Fruit fly (Drosophila melanogaster): ENCODE results near the gene CG15535.

Gene CG15535

dm6 chr3R:30465775-30466494 lies 42.2 kb upstream of the CG15535 start, which contains the start of gene PH4alphaEFB (continued):
- TF ChIP-seq sc (optimal IDR thresholded peaks at IDR 0.05) (no peak), sc (GFP tag; optimal IDR thresholded peaks at IDR 0.05) (no peak), CG31441 (GFP tag; IDR thresholded peaks at IDR 0.05) (no peak; the same call in 1 of the 2 replicates), HmgD (GFP tag; optimal IDR thresholded peaks at IDR 0.05) (no peak), HLHmδ (GFP tag; optimal IDR thresholded peaks at IDR 0.05) (no peak), onecut (GFP tag; IDR thresholded peaks at IDR 0.05) (peak; percentile 29; the same call in 1 of the 2 replicates), CG2116 (GFP tag; optimal IDR thresholded peaks at IDR 0.05) (no peak), CG4328 (GFP tag; optimal IDR thresholded peaks at IDR 0.05) (no peak), eyg (GFP tag; optimal IDR thresholded peaks at IDR 0.05) (no peak), CG3065 (GFP tag; optimal IDR thresholded peaks at IDR 0.05) (no peak), dmrt99B (tag; optimal IDR thresholded peaks at IDR 0.05) (no peak), CG9876 (GFP tag; optimal IDR thresholded peaks at IDR 0.05) (no peak), CG8944 (GFP tag; optimal IDR thresholded peaks at IDR 0.05) (no peak), CG8281 (tag; optimal IDR thresholded peaks at IDR 0.05) (no peak), jumu (GFP tag; optimal IDR thresholded peaks at IDR 0.05) (no peak), CG14667 (GFP tag; IDR thresholded peaks at IDR 0.05) (no peak), CG11398 (GFP tag; optimal IDR thresholded peaks at IDR 0.05) (no peak), lbe (GFP tag; optimal IDR thresholded peaks at IDR 0.05) (peak; percentile 47), vvl (GFP tag; IDR thresholded peaks at IDR 0.05) (no peak), sens (GFP tag) (peak; percentile 94), B-H2 (GFP tag; optimal IDR thresholded peaks at IDR 0.05) (peak; percentile 7), CG10543 (GFP tag; optimal IDR thresholded peaks at IDR 0.05) (no peak), Fer2 (tag; optimal IDR thresholded peaks at IDR 0.05) (no peak), shn (GFP tag; optimal IDR thresholded peaks at IDR 0.05) (no peak), CG1602 (GFP tag; optimal IDR thresholded peaks at IDR 0.05) (no peak), sima (GFP tag; optimal IDR thresholded peaks at IDR 0.05) (no peak), odd (GFP tag; optimal IDR thresholded peaks at IDR 0.05) (peak; percentile 1), CG4404 (GFP tag; IDR thresholded peaks at IDR 0.05) (no peak), Rx (GFP tag; IDR thresholded peaks at IDR 0.05) (no peak), CG10321 (GFP tag; IDR thresholded peaks at IDR 0.05) (no peak), pnt (GFP tag; optimal IDR thresholded peaks at IDR 0.05) (no peak), zen (tag; optimal IDR thresholded peaks at IDR 0.05) (no peak), CkIIα-i1 (GFP tag; IDR thresholded peaks at IDR 0.05) (no peak), YL-1 (GFP tag; optimal IDR thresholded peaks at IDR 0.05) (peak; percentile 27), pan (optimal IDR thresholded peaks at IDR 0.05) (no peak), pan (GFP tag; optimal IDR thresholded peaks at IDR 0.05 in 1 of 2, IDR thresholded peaks at IDR 0.05 in 1 of 2) (no peak), pfk (GFP tag; optimal IDR thresholded peaks at IDR 0.05) (no peak), NfI (GFP tag; optimal IDR thresholded peaks at IDR 0.05) (no peak), vnd (GFP tag; IDR thresholded peaks at IDR 0.05; ENCODE audit: partially characterized antibody) (no peak), CG2712 (tag; optimal IDR thresholded peaks at IDR 0.05) (peak; percentile 33), gsb (GFP tag; IDR thresholded peaks at IDR 0.05) (no peak), sob (GFP tag; IDR thresholded peaks at IDR 0.05) (no peak), CG12236 (GFP tag; optimal IDR thresholded peaks at IDR 0.05) (no peak), fu2 (GFP tag; optimal IDR thresholded peaks at IDR 0.05) (no peak), Fer3 (tag; optimal IDR thresholded peaks at IDR 0.05) (no peak), CG6654 (GFP tag; optimal IDR thresholded peaks at IDR 0.05) (no peak), ems (GFP tag; optimal IDR thresholded peaks at IDR 0.05) (no peak), ab (GFP tag; optimal IDR thresholded peaks at IDR 0.05) (no peak), H15 (GFP tag; IDR thresholded peaks at IDR 0.05) (no peak), Hmx (GFP tag; optimal IDR thresholded peaks at IDR 0.05) (no peak), bcd (GFP tag; optimal IDR thresholded peaks at IDR 0.05) (no peak), Sry-β (GFP tag; optimal IDR thresholded peaks at IDR 0.05) (no peak)

Data from whole organism, embryonic.